Worm (Caenorhabditis elegans): ENCODE measurements around the gene Y75B8A.28.

DNA sequence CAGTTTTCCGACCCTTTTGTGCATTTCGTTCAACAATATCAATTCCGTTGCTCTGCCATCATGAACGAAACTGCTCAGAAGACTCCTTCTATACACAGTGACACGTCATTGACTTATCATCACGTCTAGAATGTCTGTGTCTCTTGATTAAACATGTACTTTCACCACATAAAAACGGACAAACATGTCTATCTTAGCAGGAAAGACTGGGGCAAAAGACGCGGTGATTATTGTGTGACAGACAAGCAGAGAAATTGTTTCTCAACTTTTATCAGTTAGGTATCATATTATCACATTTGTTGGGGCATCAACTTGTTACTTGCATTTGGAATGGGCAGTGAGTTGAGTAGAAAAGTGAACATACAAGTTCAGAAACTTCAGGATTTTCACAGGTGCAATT lies 6.4 kb downstream of the Y75B8A.28 start:
- TF ChIP-seq nhr-12 (tag; optimal IDR thresholded peaks at IDR 0.05), result no peak
- TF ChIP-seq lsy-2 (tag; optimal IDR thresholded peaks at IDR 0.05), result no peak
